Worm (Caenorhabditis elegans) whole organism, late embryonic: ENCODE results near the gene ZK899.2.
A peak's percentile ranks its signal among the peaks of the same experiment; 100 is the strongest.

Source experiments
- ceh-14 ChIP-seq: sonication (generic microtip); optimal IDR thresholded peaks from 2 replicates; lab custom pipeline; 2016; ENCODE audit warnings: missing genotype, missing genetic modification characterization, missing compliant biosample characterization
- lin-11 ChIP-seq: fragments of 200-800 bp; sonication (Bioruptor generic); optimal IDR thresholded peaks from 2 replicates; lab custom pipeline; 2018; ENCODE audit warnings: mild to moderate bottlenecking, missing genetic modification characterization, missing compliant biosample characterization
- nhr-11 ChIP-seq: fragments of 150-350 bp; optimal IDR thresholded peaks from 2 replicates; lab custom pipeline; 2014; ENCODE audit warnings: missing biosample characterization, missing genetic modification characterization
- rnt-1 ChIP-seq: sonication (generic microtip); optimal IDR thresholded peaks from 2 replicates; lab custom pipeline; 2016; ENCODE audit warnings: missing genetic modification characterization, missing compliant biosample characterization
- sox-2 ChIP-seq: fragments of 200-800 bp; sonication (Bioruptor generic); IDR thresholded peaks from 2 replicates; pipeline ENCODE4 v1.3.6; 2022; ENCODE audit warnings: missing genetic modification reagents, missing genetic modification characterization, missing compliant biosample characterization
- zip-5 ChIP-seq: sonication (generic microtip); optimal IDR thresholded peaks from 2 replicates; lab custom pipeline; 2016; ENCODE audit warnings: missing genetic modification characterization, missing compliant biosample characterization

DNA sequence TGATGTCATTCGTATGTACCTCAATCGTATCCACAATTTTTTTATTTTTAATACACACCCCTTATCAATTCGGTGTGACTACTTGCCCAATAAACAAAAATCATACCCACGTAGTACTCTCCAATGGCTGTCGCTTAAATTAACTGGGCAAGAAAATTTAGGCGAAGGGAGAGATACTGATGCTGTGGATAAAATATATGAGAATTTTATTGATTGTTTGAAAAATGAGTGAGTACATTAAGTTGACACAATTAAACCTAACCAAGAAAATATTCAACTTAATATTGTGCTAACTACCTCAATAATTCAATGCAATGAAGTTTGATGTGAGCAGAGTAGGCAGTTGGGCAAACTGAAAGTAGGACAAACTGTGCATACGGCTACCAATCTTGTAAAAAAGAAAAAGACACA, 13.9 kb upstream of the ZK899.2 start:
- TF ChIP-seq sox-2 (GFP tag; lab: Robert Waterston, UW) (0 out of 2 replicates have a peak, but pooled peaks have one; percentile 14), zip-5 (tag; lab: Kevin White, UChicago) (no peak), lin-11 (tag; lab: Kevin White, UChicago) (no peak), nhr-11 (tag; lab: Kevin White, UChicago) (peak; percentile 18), rnt-1 (peak; percentile 91), ceh-14 (tag; lab: Kevin White, UChicago) (peak; percentile 63)
